Fruit fly (Drosophila melanogaster) whole organism, adult: Measurements from ENCODE around the gene Spf30.
"Not testable (repeated sequence)": the region's sequence is repeated elsewhere in the genome, so short reads cannot be mapped to it uniquely, and the experiment has no call there.

Experiments
- CG11617 ChIP-seq: fragments of 200-800 bp; sonication (Bioruptor generic); optimal IDR thresholded peaks from 2 replicates; lab custom pipeline; 2017; ENCODE audit warnings: mild to moderate bottlenecking, missing biosample characterization, missing genetic modification reagents, missing genetic modification characterization
- CG12768 ChIP-seq: fragments of 200-800 bp; sonication (Bioruptor generic); optimal IDR thresholded peaks from 2 replicates; lab custom pipeline; 2017; ENCODE audit warnings: missing biosample characterization, missing genetic modification characterization, mild to moderate bottlenecking, moderate library complexity, missing genetic modification reagents
- CG14711 ChIP-seq: fragments of 200-800 bp; sonication (Bioruptor generic); optimal IDR thresholded peaks from 2 replicates; lab custom pipeline; 2018; ENCODE audit warnings: missing biosample characterization, mild to moderate bottlenecking, missing genetic modification characterization, moderate library complexity
- CG1620 ChIP-seq: fragments of 200-800 bp; sonication (Bioruptor generic); optimal IDR thresholded peaks from 2 replicates; lab custom pipeline; 2016; ENCODE audit warnings: missing biosample characterization, missing genetic modification characterization
- CG33017 ChIP-seq: fragments of 200-800 bp; sonication (Bioruptor generic); optimal IDR thresholded peaks from 2 replicates; lab custom pipeline; 2018; ENCODE audit warnings: missing biosample characterization, mild to moderate bottlenecking, missing genetic modification characterization, moderate library complexity
- CG5204 ChIP-seq: fragments of 200-800 bp; sonication (Bioruptor generic); optimal IDR thresholded peaks from 2 replicates; lab custom pipeline; 2016; ENCODE audit warnings: missing biosample characterization, missing genetic modification characterization
- CG7101 ChIP-seq: fragments of 200-800 bp; sonication (Bioruptor generic); optimal IDR thresholded peaks from 2 replicates; lab custom pipeline; 2018; ENCODE audit warnings: missing biosample characterization, mild to moderate bottlenecking, missing genetic modification characterization, moderate library complexity
- Clk ChIP-seq: fragments of 200-800 bp; sonication (Bioruptor generic); optimal IDR thresholded peaks from 2 replicates; lab custom pipeline; 2017; ENCODE audit warnings: missing biosample characterization, missing genetic modification characterization
- Crg-1 ChIP-seq: fragments of 200-800 bp; sonication (Bioruptor generic); optimal IDR thresholded peaks from 2 replicates; lab custom pipeline; 2016; ENCODE audit warnings: missing biosample characterization, missing genetic modification characterization
- Hr96 ChIP-seq: fragments of 200-800 bp; sonication (Bioruptor generic); optimal IDR thresholded peaks from 2 replicates; lab custom pipeline; 2016; ENCODE audit warnings: missing biosample characterization, missing genetic modification characterization
- Mnt ChIP-seq: fragments of 200-800 bp; sonication (Bioruptor generic); optimal IDR thresholded peaks from 2 replicates; lab custom pipeline; 2016; ENCODE audit warnings: missing biosample characterization, mild to moderate bottlenecking, missing genetic modification characterization
- bab1 ChIP-seq: fragments of 200-800 bp; sonication (Bioruptor generic); optimal IDR thresholded peaks from 3 replicates; lab custom pipeline; 2019; ENCODE audit warnings: missing biosample characterization, mild to moderate bottlenecking, missing genetic modification characterization, moderate library complexity
- cic ChIP-seq: fragments of 200-800 bp; sonication (Bioruptor generic); optimal IDR thresholded peaks from 2 replicates; lab custom pipeline; 2017; ENCODE audit warnings: missing biosample characterization, mild to moderate bottlenecking, missing genetic modification characterization, moderate library complexity
- cnc ChIP-seq, 2 experiments: fragments of >200 bp; optimal IDR thresholded peaks; 2 replicates each; lab custom pipeline; 2017
- kay ChIP-seq: fragments of 200-800 bp; sonication (Bioruptor generic); peaks from one replicate; lab custom pipeline; 2016; ENCODE audit warnings: missing biosample characterization, missing genetic modification characterization, borderline replicate concordance
- ovo ChIP-seq: fragments of 200-800 bp; sonication (Bioruptor generic); optimal IDR thresholded peaks from 2 replicates; lab custom pipeline; 2016; ENCODE audit warnings: missing biosample characterization, missing genetic modification characterization
- pad ChIP-seq: fragments of 200-800 bp; sonication (Bioruptor generic); optimal IDR thresholded peaks from 3 replicates; lab custom pipeline; 2017; ENCODE audit warnings: missing biosample characterization, missing genetic modification characterization, mild to moderate bottlenecking, moderate library complexity, missing genetic modification reagents
- tj ChIP-seq: fragments of 200-800 bp; sonication (Bioruptor generic); optimal IDR thresholded peaks from 3 replicates; lab custom pipeline; 2017; ENCODE audit warnings: missing biosample characterization, mild to moderate bottlenecking, missing genetic modification characterization, moderate library complexity
- toe ChIP-seq: fragments of 200-800 bp; sonication (Bioruptor generic); optimal IDR thresholded peaks from 2 replicates; lab custom pipeline; 2016; ENCODE audit warnings: missing biosample characterization, missing genetic modification characterization

Spf30 gene

dm6 chr3L:23714772-23715171, at the start of gene Spf30:
TSS of gene Spf30 (plus strand) at chr3L:23715023.
- TF ChIP-seq Hr96 (GFP tag; lab: Kevin White, UChicago): no peak
- TF ChIP-seq CG7101: no peak
- TF ChIP-seq CG14711 (tag; lab: Kevin White, UChicago): no peak
- no peak for TF ChIP-seq kay (GFP tag; lab: Kevin White, UChicago)
- TF ChIP-seq Mnt (GFP tag; lab: Kevin White, UChicago): no peak
- no peak for TF ChIP-seq Clk (GFP tag; lab: Kevin White, UChicago)
- no peak for TF ChIP-seq CG12768 (GFP tag; lab: Kevin White, UChicago)
- TF ChIP-seq CG11617 (GFP tag; lab: Kevin White, UChicago): no peak
- TF ChIP-seq toe (GFP tag; lab: Kevin White, UChicago): no peak
- no peak for TF ChIP-seq pad (GFP tag; lab: Kevin White, UChicago)
- TF ChIP-seq cic: no peak
- no peak for TF ChIP-seq CG5204 (GFP tag; lab: Kevin White, UChicago)

- no peak for TF ChIP-seq Crg-1 (GFP tag; lab: Kevin White, UChicago)
Measured at dm6 chr3L:23686170-23686569, 28.7 kb upstream of the Spf30 start.

- TF ChIP-seq CG33017 (tag; lab: Kevin White, UChicago) (no peak), Crg-1 (GFP tag; lab: Kevin White, UChicago) (no peak)
Measured at dm6 chr3L:23689807-23690206, 25.0 kb upstream of the Spf30 start.

- TF ChIP-seq CG11617 (GFP tag; lab: Kevin White, UChicago): no peak
Measured at dm6 chr3L:23726261-23726879, 11.5 kb downstream of the Spf30 start, which contains the start of gene CG40298. TSS of gene CG40298 (plus strand) at chr3L:23726829.

- not testable (repeated sequence) for TF ChIP-seq tj, CG12768, Crg-1 (GFP tag; lab: Kevin White, UChicago)
Measured at dm6 chr3L:23737660-23738059, 22.8 kb downstream of the Spf30 start, which contains the start of gene CG17698. TSS of gene CG17698 (plus strand) at chr3L:23737960.

- no peak for TF ChIP-seq Crg-1 (GFP tag; lab: Kevin White, UChicago)
- TF ChIP-seq CG5204 (GFP tag; lab: Kevin White, UChicago): no peak
- no peak for TF ChIP-seq CG33017 (tag; lab: Kevin White, UChicago)
- TF ChIP-seq CG12768 (GFP tag; lab: Kevin White, UChicago): no peak
- no peak for TF ChIP-seq CG1620 (GFP tag; lab: Kevin White, UChicago)
- TF ChIP-seq Mnt (GFP tag; lab: Kevin White, UChicago): no peak
- TF ChIP-seq ovo (GFP tag; lab: Kevin White, UChicago): no peak
- no peak for TF ChIP-seq cnc (optimal IDR thresholded peaks at IDR 0.05; lab: Kevin White, UChicago)
- no peak for TF ChIP-seq tj (GFP tag; lab: Kevin White, UChicago)
- no peak for TF ChIP-seq bab1 (GFP tag; lab: Kevin White, UChicago)
- no peak for TF ChIP-seq pad (GFP tag; lab: Kevin White, UChicago)
- no peak for TF ChIP-seq CG7101
- no peak for TF ChIP-seq CG14711 (tag; lab: Kevin White, UChicago)
Measured at dm6 chr3L:23738183-23738831, 23.5 kb downstream of the Spf30 start.
